Fruit fly (Drosophila melanogaster): ENCODE data around the gene SWIP.
A peak's percentile ranks its signal among the peaks of the same experiment; 100 is the strongest.

Gene SWIP

DNA sequence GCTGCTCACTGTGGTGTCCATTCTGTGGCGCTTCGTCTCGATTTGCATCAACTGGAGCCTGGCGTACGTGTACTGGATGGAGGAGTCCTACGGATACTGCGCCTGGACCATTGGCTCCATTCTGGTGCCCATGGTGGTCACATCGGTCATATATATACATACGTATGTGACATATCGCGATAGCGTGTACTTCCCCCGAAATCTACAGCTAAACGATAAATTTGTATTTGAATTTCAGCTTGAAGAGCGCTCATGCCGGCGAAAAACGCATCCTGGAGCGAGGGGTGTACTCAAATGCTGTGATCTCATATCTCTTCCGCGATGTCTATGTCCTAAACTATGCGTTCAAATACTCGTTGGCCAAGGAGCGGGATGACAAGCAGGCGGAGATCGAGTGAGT lies 10.0 kb downstream of the SWIP start:
- TF ChIP-seq Rel (GFP tag; optimal IDR thresholded peaks at IDR 0.05) (no peak), Rel (tag; optimal IDR thresholded peaks at IDR 0.05) (peak; percentile 93), Hnf4 (GFP tag; optimal IDR thresholded peaks at IDR 0.05) (no peak)

DNA sequence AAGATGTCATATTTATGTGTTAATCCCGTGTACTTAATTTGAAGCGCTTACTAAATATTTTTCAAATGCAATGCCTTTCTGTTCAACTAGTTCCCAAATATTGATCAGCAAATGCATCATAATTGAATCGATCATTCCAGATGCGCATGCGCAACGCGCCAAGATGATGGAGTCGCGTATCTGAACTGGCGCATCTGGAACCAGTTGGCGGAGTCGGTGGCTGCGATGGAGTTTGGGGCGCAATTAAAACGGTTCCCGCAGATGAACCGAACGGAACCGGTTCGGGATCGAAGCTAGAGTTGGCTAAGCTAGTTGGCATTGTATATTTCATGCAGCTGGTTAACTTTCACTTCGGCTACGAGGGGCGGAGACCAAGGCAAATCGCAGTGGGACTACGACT lies 12.0 kb downstream of the SWIP start, which contains the start of gene CalpC:
Gene CalpC, plus strand, starts transcription at position 292 of the 400 bp plus-strand sequence.
- TF ChIP-seq dl (GFP tag; optimal IDR thresholded peaks at IDR 0.05; ENCODE audit: insufficient read depth in 1 of 2, partially characterized antibody in 2 of 2): no peak
- no peak for TF ChIP-seq tai (GFP tag; optimal IDR thresholded peaks at IDR 0.05)
- no peak for TF ChIP-seq Hr78 (GFP tag; optimal IDR thresholded peaks at IDR 0.05)
- TF ChIP-seq jim (GFP tag; optimal IDR thresholded peaks at IDR 0.05): no peak
- no peak for TF ChIP-seq Sp1 (GFP tag; optimal IDR thresholded peaks at IDR 0.05)
- TF ChIP-seq sv (GFP tag; optimal IDR thresholded peaks at IDR 0.05): no peak
- TF ChIP-seq dmrt93B (GFP tag; optimal IDR thresholded peaks at IDR 0.05): no peak
- TF ChIP-seq sage (GFP tag; optimal IDR thresholded peaks at IDR 0.05): no peak
- no peak for TF ChIP-seq pan (optimal IDR thresholded peaks at IDR 0.05)
- no peak for TF ChIP-seq Vsx2 (GFP tag; optimal IDR thresholded peaks at IDR 0.05; ENCODE audit: partially characterized antibody)
- TF ChIP-seq Jra (GFP tag; optimal IDR thresholded peaks at IDR 0.05): no peak
- no peak for TF ChIP-seq Mio (GFP tag; optimal IDR thresholded peaks at IDR 0.05)
- no peak for TF ChIP-seq OdsH (GFP tag; optimal IDR thresholded peaks at IDR 0.05)
- TF ChIP-seq woc (GFP tag; optimal IDR thresholded peaks at IDR 0.05): no peak
- no peak for TF ChIP-seq ey (GFP tag; optimal IDR thresholded peaks at IDR 0.05)
- no peak for TF ChIP-seq brk (GFP tag; optimal IDR thresholded peaks at IDR 0.05)
- no peak for TF ChIP-seq GATAd (GFP tag; optimal IDR thresholded peaks at IDR 0.05)
- no peak for TF ChIP-seq psq (GFP tag; optimal IDR thresholded peaks at IDR 0.05)
- TF ChIP-seq Dfd (GFP tag; optimal IDR thresholded peaks at IDR 0.05): no peak
- TF ChIP-seq br (GFP tag; optimal IDR thresholded peaks at IDR 0.05): no peak

DNA sequence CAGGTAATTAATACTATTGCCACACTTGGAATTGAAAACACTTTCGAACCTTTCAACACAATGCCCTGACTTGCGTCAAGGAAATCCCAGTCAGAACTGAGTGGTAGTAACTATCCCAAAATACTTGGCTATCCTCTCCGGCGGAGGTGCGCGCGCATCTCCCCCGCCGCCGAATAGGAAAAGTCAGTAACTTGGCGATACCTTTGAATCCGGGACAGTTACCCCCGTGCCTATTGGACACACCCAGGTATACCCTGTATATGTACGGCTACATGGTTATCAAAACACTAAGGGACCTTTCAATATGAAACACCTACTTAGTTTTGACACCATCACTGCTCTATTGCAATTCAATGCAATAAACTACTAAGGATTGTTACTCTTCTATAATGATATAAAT lies 17.1 kb downstream of the SWIP start, which contains the start of gene CG9919:
Gene CG9919, minus strand, starts transcription at position 101 of the 400 bp plus-strand sequence.
- no peak for TF ChIP-seq Hnf4 (GFP tag; optimal IDR thresholded peaks at IDR 0.05)
- TF ChIP-seq Hr83 (GFP tag; optimal IDR thresholded peaks at IDR 0.05; ENCODE audit: poor library complexity, severe bottlenecking): no peak

DNA sequence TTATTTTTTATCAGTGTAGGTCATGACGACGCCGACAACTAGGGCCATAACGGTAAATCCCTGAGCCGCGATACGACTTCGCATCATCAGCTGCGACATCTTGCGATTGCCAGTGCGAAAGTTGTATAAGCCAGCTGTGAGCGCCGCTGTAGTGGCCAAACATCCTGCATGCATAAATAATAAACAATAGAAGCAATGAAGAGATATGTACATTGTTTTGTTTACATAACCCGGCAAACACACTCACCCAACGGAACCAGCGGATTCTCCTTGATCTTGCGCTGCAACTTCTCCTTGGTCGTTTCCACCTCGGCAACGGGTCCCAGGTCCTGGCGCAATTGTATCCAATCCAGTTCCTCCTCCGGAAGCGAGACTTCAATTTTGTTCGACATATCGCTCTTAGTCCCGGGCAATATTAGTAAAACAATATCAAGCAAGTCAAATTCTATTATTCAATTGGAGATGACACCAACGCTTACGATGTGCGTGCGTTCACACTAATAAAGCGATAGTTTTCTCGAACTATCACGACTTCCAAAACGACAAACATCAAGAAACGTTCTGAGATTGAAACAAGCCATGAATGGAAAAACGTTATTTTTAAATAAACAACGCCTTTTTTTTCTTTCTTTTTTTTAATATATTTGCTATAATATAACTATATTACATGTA lies 18.2 kb downstream of the SWIP start:
- TF ChIP-seq Vsx2 (GFP tag; optimal IDR thresholded peaks at IDR 0.05; ENCODE audit: partially characterized antibody) (no peak), CrebA (GFP tag; optimal IDR thresholded peaks at IDR 0.05; ENCODE audit: borderline replicate concordance) (no peak), psq (GFP tag; optimal IDR thresholded peaks at IDR 0.05) (no peak)

DNA sequence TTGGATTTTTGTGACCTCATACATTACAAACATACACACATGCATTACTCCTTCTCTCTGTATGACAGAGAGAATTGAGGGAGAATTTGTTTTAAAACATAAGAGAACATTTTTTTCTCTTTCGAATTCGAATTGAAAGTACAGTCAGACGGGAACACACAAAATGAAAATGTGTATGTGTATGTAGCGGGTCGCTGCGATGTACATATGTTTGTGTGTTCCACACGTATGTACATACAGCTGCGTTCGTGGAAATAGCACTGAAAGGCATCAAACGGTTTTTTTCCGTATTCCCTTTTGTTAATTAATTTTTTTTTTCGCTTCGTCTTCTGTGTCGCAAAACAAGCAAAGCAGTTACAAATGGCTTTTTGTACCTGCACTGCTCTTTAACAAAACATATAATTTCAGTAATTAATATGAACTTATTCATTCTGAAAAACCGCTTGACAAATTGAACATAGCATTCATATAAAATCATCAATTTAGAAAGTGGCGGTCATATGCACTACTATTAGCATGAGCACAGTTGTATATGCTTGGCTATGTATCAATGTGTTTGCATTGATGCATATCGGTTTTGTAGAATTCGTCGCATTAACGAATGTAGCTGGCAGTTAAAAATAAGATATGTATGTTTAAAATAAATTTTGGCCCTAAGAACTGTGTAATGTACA lies 19.2 kb downstream of the SWIP start:
- TF ChIP-seq sage (GFP tag; optimal IDR thresholded peaks at IDR 0.05): peak; percentile 86
- TF ChIP-seq lola (GFP tag; optimal IDR thresholded peaks at IDR 0.05): no peak
- peak; percentile 67 for TF ChIP-seq brk (GFP tag; optimal IDR thresholded peaks at IDR 0.05)
- TF ChIP-seq Hr78 (GFP tag; optimal IDR thresholded peaks at IDR 0.05): no peak
- peak; percentile 96 for TF ChIP-seq dmrt93B (GFP tag; optimal IDR thresholded peaks at IDR 0.05)
- peak; percentile 90 for TF ChIP-seq psq (GFP tag; optimal IDR thresholded peaks at IDR 0.05)
- TF ChIP-seq CG9705 (GFP tag; optimal IDR thresholded peaks at IDR 0.05): peak; percentile 96
- no peak for TF ChIP-seq usp (GFP tag; optimal IDR thresholded peaks at IDR 0.05)
- no peak for TF ChIP-seq Hr83 (GFP tag; optimal IDR thresholded peaks at IDR 0.05; ENCODE audit: poor library complexity, severe bottlenecking)
- TF ChIP-seq CrebA (GFP tag; optimal IDR thresholded peaks at IDR 0.05; ENCODE audit: borderline replicate concordance): no peak
- peak; percentile 84 for TF ChIP-seq Jra (GFP tag; optimal IDR thresholded peaks at IDR 0.05)
- peak; percentile 69 to 75 for TF ChIP-seq dl (GFP tag; optimal IDR thresholded peaks at IDR 0.05; ENCODE audit: insufficient read depth in 1 of 2, partially characterized antibody in 2 of 2)
- TF ChIP-seq rgr (GFP tag; optimal IDR thresholded peaks at IDR 0.05): peak; percentile 95
- TF ChIP-seq Dif (GFP tag; optimal IDR thresholded peaks at IDR 0.05; ENCODE audit: partially characterized antibody): peak; percentile 81
- TF ChIP-seq jim (GFP tag; optimal IDR thresholded peaks at IDR 0.05): no peak
- peak; percentile 92 for TF ChIP-seq sv (GFP tag; optimal IDR thresholded peaks at IDR 0.05)
- peak; percentile 92 for TF ChIP-seq OdsH (GFP tag; optimal IDR thresholded peaks at IDR 0.05)
- TF ChIP-seq Sp1 (GFP tag; optimal IDR thresholded peaks at IDR 0.05): peak; percentile 99
- peak; percentile 87 for TF ChIP-seq CG32264 (GFP tag; optimal IDR thresholded peaks at IDR 0.05)
- no peak for TF ChIP-seq pan (optimal IDR thresholded peaks at IDR 0.05)
- peak; percentile 75 for TF ChIP-seq Rel (GFP tag; optimal IDR thresholded peaks at IDR 0.05)
- TF ChIP-seq Rel (tag; optimal IDR thresholded peaks at IDR 0.05): peak; percentile 79
- peak; percentile 95 for TF ChIP-seq h (GFP tag; optimal IDR thresholded peaks at IDR 0.05)
- no peak for TF ChIP-seq N (GFP tag; optimal IDR thresholded peaks at IDR 0.05)
- no peak for TF ChIP-seq Myc (optimal IDR thresholded peaks at IDR 0.05)
- peak; percentile 49 to 95 for TF ChIP-seq foxo (GFP tag; optimal IDR thresholded peaks at IDR 0.05)
- peak; percentile 96 for TF ChIP-seq ey (GFP tag; optimal IDR thresholded peaks at IDR 0.05)
- TF ChIP-seq woc (GFP tag; optimal IDR thresholded peaks at IDR 0.05): peak; percentile 91
- TF ChIP-seq GATAd (GFP tag; optimal IDR thresholded peaks at IDR 0.05): no peak
- no peak for TF ChIP-seq tai (GFP tag; optimal IDR thresholded peaks at IDR 0.05)
- peak; percentile 60 for TF ChIP-seq Mio (GFP tag; optimal IDR thresholded peaks at IDR 0.05)
- peak; percentile 77 for TF ChIP-seq Hnf4 (GFP tag; optimal IDR thresholded peaks at IDR 0.05)
- TF ChIP-seq Vsx2 (GFP tag; optimal IDR thresholded peaks at IDR 0.05; ENCODE audit: partially characterized antibody): no peak
- TF ChIP-seq Abd-B (GFP tag; optimal IDR thresholded peaks at IDR 0.05): no peak
- TF ChIP-seq br (GFP tag; optimal IDR thresholded peaks at IDR 0.05): peak; percentile 95
